Fruit fly (Drosophila melanogaster): ENCODE data around the gene tim.

- no peak for TF ChIP-seq unpg (GFP tag; optimal IDR thresholded peaks at IDR 0.05)
- no peak for TF ChIP-seq CG12744 (GFP tag; optimal IDR thresholded peaks at IDR 0.05)
Measured at dm6 chr2L:3457007-3457406, 50.9 kb downstream of the tim start, which contains the start of the genes Cog3 and Sec5.
